Fruit fly (Drosophila melanogaster): Measurements from ENCODE around the gene CG14397.
A peak's percentile ranks its signal among the peaks of the same experiment; 100 is the strongest.

CG14397 gene

dm6 chr2L:21096448-21096994 is 5.5 kb downstream of the CG14397 start, which contains the start of gene CG34136 (continued):
- TF ChIP-seq Ets97D (GFP tag; optimal IDR thresholded peaks at IDR 0.05) = no peak
- no peak for TF ChIP-seq Nf-YC (tag; optimal IDR thresholded peaks at IDR 0.05)
- TF ChIP-seq fru (optimal IDR thresholded peaks at IDR 0.05) = no peak
- TF ChIP-seq CG11247 (GFP tag; IDR thresholded peaks at IDR 0.05) = no peak
- TF ChIP-seq Oaz (GFP tag; IDR thresholded peaks at IDR 0.05) = no peak
- TF ChIP-seq Rfx (GFP tag; IDR thresholded peaks at IDR 0.05) = no peak
- peak; percentile 28 for TF ChIP-seq CG10267 (tag; optimal IDR thresholded peaks at IDR 0.05)
- no peak for TF ChIP-seq ham (GFP tag; IDR thresholded peaks at IDR 0.05)
- TF ChIP-seq CG6175 (GFP tag; IDR thresholded peaks at IDR 0.05) = no peak
- TF ChIP-seq dmrt99B (tag; optimal IDR thresholded peaks at IDR 0.05) = peak; percentile 61
- no peak for TF ChIP-seq Usf (GFP tag; optimal IDR thresholded peaks at IDR 0.05)
- TF ChIP-seq H15 (GFP tag; IDR thresholded peaks at IDR 0.05) = no peak
- peak; percentile 20 for TF ChIP-seq fd96Cb (tag; optimal IDR thresholded peaks at IDR 0.05)
- TF ChIP-seq CG7745 (tag; optimal IDR thresholded peaks at IDR 0.05) = no peak
- no peak for TF ChIP-seq YL-1 (GFP tag; optimal IDR thresholded peaks at IDR 0.05)
- TF ChIP-seq vnd (GFP tag; IDR thresholded peaks at IDR 0.05; ENCODE audit: partially characterized antibody) = no peak
- no peak for TF ChIP-seq crp (GFP tag; optimal IDR thresholded peaks at IDR 0.05)
- no peak for TF ChIP-seq CG1792 (GFP tag; optimal IDR thresholded peaks at IDR 0.05)
- no peak for TF ChIP-seq Hr3 (GFP tag; optimal IDR thresholded peaks at IDR 0.05)
- no peak for TF ChIP-seq ssp (GFP tag; IDR thresholded peaks at IDR 0.05)
- no peak for TF ChIP-seq CG9817 (tag; optimal IDR thresholded peaks at IDR 0.05)
- no peak for TF ChIP-seq knrl (GFP tag; IDR thresholded peaks at IDR 0.05; ENCODE audit: partially characterized antibody)
- no peak for TF ChIP-seq ato (GFP tag; IDR thresholded peaks at IDR 0.05; ENCODE audit: partially characterized antibody)
- TF ChIP-seq HHEX (GFP tag; optimal IDR thresholded peaks at IDR 0.05) = peak; percentile 19
- peak; percentile 85 for TF ChIP-seq sens (GFP tag)
- TF ChIP-seq Scr (GFP tag; IDR thresholded peaks at IDR 0.05; ENCODE audit: partially characterized antibody) = no peak
- TF ChIP-seq yki (optimal IDR thresholded peaks at IDR 0.05) = no peak
- TF ChIP-seq CG34224 (GFP tag; IDR thresholded peaks at IDR 0.05; ENCODE audit: partially characterized antibody) = 0 out of 3 replicates have a peak, but pooled peaks have one; percentile 9
- peak; percentile 97 for TF ChIP-seq CG2712 (tag; optimal IDR thresholded peaks at IDR 0.05)
- TF ChIP-seq al (GFP tag; IDR thresholded peaks at IDR 0.05) = no peak
- TF ChIP-seq jumu (GFP tag; optimal IDR thresholded peaks at IDR 0.05) = no peak
- TF ChIP-seq CG9727 (GFP tag; optimal IDR thresholded peaks at IDR 0.05) = peak; percentile 38
- no peak for TF ChIP-seq ATbp (GFP tag; optimal IDR thresholded peaks at IDR 0.05)
- 0 out of 2 replicates have a peak, but pooled peaks have one; percentile 28 for TF ChIP-seq sisA (GFP tag; IDR thresholded peaks at IDR 0.05)
- peak; percentile 69 for TF ChIP-seq lab (GFP tag; optimal IDR thresholded peaks at IDR 0.05)
- peak; percentile 33 for TF ChIP-seq Meics (GFP tag; optimal IDR thresholded peaks at IDR 0.05)
- TF ChIP-seq CG17361 (GFP tag; IDR thresholded peaks at IDR 0.05) = peak; percentile 66; the same call in 2 of the 3 replicates
- TF ChIP-seq Fer3 (tag; optimal IDR thresholded peaks at IDR 0.05) = no peak
- TF ChIP-seq Hr51 (GFP tag; optimal IDR thresholded peaks at IDR 0.05) = peak in 1 of 2 experiments; percentile 74
- no peak for TF ChIP-seq HLHmδ (GFP tag; optimal IDR thresholded peaks at IDR 0.05)
- TF ChIP-seq Atf6 (GFP tag; IDR thresholded peaks at IDR 0.05) = peak; percentile 57; the same call in 1 of the 2 replicates
- TF ChIP-seq CG7357 (GFP tag; IDR thresholded peaks at IDR 0.05) = no peak
- TF ChIP-seq CG2889 (GFP tag; IDR thresholded peaks at IDR 0.05) = no peak
- TF ChIP-seq CG11085 (GFP tag; IDR thresholded peaks at IDR 0.05) = no peak
- TF ChIP-seq MTF-1 (GFP tag; optimal IDR thresholded peaks at IDR 0.05; ENCODE audit: borderline replicate concordance) = no peak
- TF ChIP-seq bab2 (GFP tag; optimal IDR thresholded peaks at IDR 0.05) = no peak
- no peak; the same call in 1 of the 2 replicates for TF ChIP-seq seq (GFP tag; IDR thresholded peaks at IDR 0.05)
- no peak for TF ChIP-seq Optix (GFP tag; IDR thresholded peaks at IDR 0.05)
- no peak for TF ChIP-seq grn (GFP tag; optimal IDR thresholded peaks at IDR 0.05)
- TF ChIP-seq ci (GFP tag; IDR thresholded peaks at IDR 0.05) = peak; percentile 29; the same call in 1 of the 3 replicates
- no peak for TF ChIP-seq MESR4 (GFP tag; optimal IDR thresholded peaks at IDR 0.05)

Measured in whole organism, embryonic.